Fruit fly (Drosophila melanogaster): ENCODE results near the gene IPIP.

IPIP gene

dm6 chr2L:6088371-6089365 lies 40.9 kb downstream of the IPIP start (continued):
- no peak for TF ChIP-seq E2f1 (GFP tag; IDR thresholded peaks at IDR 0.05)
- TF ChIP-seq bab2 (GFP tag; optimal IDR thresholded peaks at IDR 0.05), result peak; percentile 24
- no peak for TF ChIP-seq CG2129 (GFP tag; IDR thresholded peaks at IDR 0.05; ENCODE audit: partially characterized antibody)
- TF ChIP-seq CG14667 (GFP tag; IDR thresholded peaks at IDR 0.05), result no peak
- no peak for TF ChIP-seq gt (GFP tag; IDR thresholded peaks at IDR 0.05)
- no peak for TF ChIP-seq cato (GFP tag; optimal IDR thresholded peaks at IDR 0.05; ENCODE audit: borderline replicate concordance)
- peak; percentile 7 for TF ChIP-seq CG15514 (GFP tag; optimal IDR thresholded peaks at IDR 0.05)
- peak; percentile 40 for TF ChIP-seq mam (GFP tag; optimal IDR thresholded peaks at IDR 0.05)
- peak; percentile 38 for TF ChIP-seq lilli (GFP tag; optimal IDR thresholded peaks at IDR 0.05)
- peak; percentile 12 for TF ChIP-seq tap (tag; optimal IDR thresholded peaks at IDR 0.05)
- TF ChIP-seq onecut (GFP tag; IDR thresholded peaks at IDR 0.05), result peak; percentile 90
- no peak for TF ChIP-seq CG2889 (GFP tag; IDR thresholded peaks at IDR 0.05)
- peak; percentile 73 for TF ChIP-seq da (GFP tag; optimal IDR thresholded peaks at IDR 0.05)
- no peak for TF ChIP-seq CG11093 (GFP tag; IDR thresholded peaks at IDR 0.05)
- no peak for TF ChIP-seq ind (GFP tag; optimal IDR thresholded peaks at IDR 0.05)
- peak; percentile 81 for TF ChIP-seq Max (GFP tag; optimal IDR thresholded peaks at IDR 0.05)
- TF ChIP-seq D (optimal IDR thresholded peaks at IDR 0.05), result peak; percentile 84
- TF ChIP-seq D (GFP tag; optimal IDR thresholded peaks at IDR 0.05), result peak; percentile 31
- TF ChIP-seq emc (GFP tag; optimal IDR thresholded peaks at IDR 0.05), result no peak
- TF ChIP-seq Mad (GFP tag; optimal IDR thresholded peaks at IDR 0.05), result no peak
- TF ChIP-seq gcm2 (GFP tag; optimal IDR thresholded peaks at IDR 0.05), result no peak
- peak; percentile 38 for TF ChIP-seq CG8388 (GFP tag; optimal IDR thresholded peaks at IDR 0.05)
- TF ChIP-seq CG34224 (GFP tag; IDR thresholded peaks at IDR 0.05; ENCODE audit: partially characterized antibody), result peak; percentile 64; the same call in 2 of the 3 replicates
- TF ChIP-seq pzg (GFP tag; optimal IDR thresholded peaks at IDR 0.05), result no peak
- peak; percentile 37; the same call in 1 of the 3 replicates for TF ChIP-seq CG14860 (GFP tag; IDR thresholded peaks at IDR 0.05; ENCODE audit: partially characterized antibody)
- no peak for TF ChIP-seq dmrt11E (tag; optimal IDR thresholded peaks at IDR 0.05)
- TF ChIP-seq ac (GFP tag; optimal IDR thresholded peaks at IDR 0.05), result peak; percentile 1
- TF ChIP-seq CG18599 (GFP tag; optimal IDR thresholded peaks at IDR 0.05), result peak; percentile 65
- no peak for TF ChIP-seq CG9215 (GFP tag; IDR thresholded peaks at IDR 0.05)
- TF ChIP-seq CG6689 (GFP tag; IDR thresholded peaks at IDR 0.05), result no peak
- no peak for TF ChIP-seq Dad (GFP tag; optimal IDR thresholded peaks at IDR 0.05)
- no peak for TF ChIP-seq B-H1 (GFP tag; IDR thresholded peaks at IDR 0.05)
- TF ChIP-seq Xrp1 (GFP tag; IDR thresholded peaks at IDR 0.05), result 0 out of 2 replicates have a peak, but pooled peaks have one; percentile 5
- peak; percentile 55 for TF ChIP-seq gro (GFP tag; optimal IDR thresholded peaks at IDR 0.05)
- TF ChIP-seq sd (tag; optimal IDR thresholded peaks at IDR 0.05), result peak; percentile 87
- no peak for TF ChIP-seq Lhr (GFP tag; optimal IDR thresholded peaks at IDR 0.05)
- TF ChIP-seq HHEX (GFP tag; optimal IDR thresholded peaks at IDR 0.05), result no peak
- TF ChIP-seq CG15479 (GFP tag; optimal IDR thresholded peaks at IDR 0.05), result peak; percentile 100
- no peak for TF ChIP-seq psq (GFP tag; optimal IDR thresholded peaks at IDR 0.05)
- TF ChIP-seq zen (tag; optimal IDR thresholded peaks at IDR 0.05), result peak; percentile 67
- TF ChIP-seq Jarid2 (GFP tag; optimal IDR thresholded peaks at IDR 0.05), result no peak
- peak; percentile 62 for TF ChIP-seq CG8924 (tag; optimal IDR thresholded peaks at IDR 0.05)
- TF ChIP-seq CkIIα-i1 (GFP tag; IDR thresholded peaks at IDR 0.05), result no peak
- TF ChIP-seq pita (GFP tag; optimal IDR thresholded peaks at IDR 0.05), result no peak
- peak; percentile 91 for TF ChIP-seq sens (GFP tag)
- peak; percentile 53 for TF ChIP-seq CG4328 (GFP tag; optimal IDR thresholded peaks at IDR 0.05)
- TF ChIP-seq Adf1 (GFP tag; IDR thresholded peaks at IDR 0.05), result peak; percentile 99
- TF ChIP-seq gce (GFP tag; IDR thresholded peaks at IDR 0.05), result peak; percentile 77; the same call in 2 of the 3 replicates
- no peak for TF ChIP-seq CG6854 (GFP tag; optimal IDR thresholded peaks at IDR 0.05)
